Worm (Caenorhabditis elegans) whole organism, L1 larva: Measurements from ENCODE around the gene srlf-36.

Source experiments
- ceh-82 ChIP-seq, 3 experiments: fragments of 150-350 bp in 1 of 3; sonication (generic microtip) in 2 of 3; optimal IDR thresholded peaks; 2 replicates each; lab custom pipeline; 2014 to 2017; ENCODE audit warnings: missing biosample characterization in 3 of 3, missing genetic modification characterization in 3 of 3
- dpl-1 ChIP-seq, 3 experiments: fragments of 150-350 bp in 2 of 3; sonication (generic microtip) in 1 of 3; optimal IDR thresholded peaks; 2 replicates each; lab custom pipeline; 2014 to 2017; ENCODE audit warnings: missing biosample characterization in 3 of 3, missing genetic modification characterization in 3 of 3, missing genetic modification reagents in 3 of 3
- efl-3 ChIP-seq: fragments of 200-800 bp; sonication (Bioruptor generic); optimal IDR thresholded peaks from 2 replicates; lab custom pipeline; 2018; ENCODE audit warnings: mild to moderate bottlenecking, missing genetic modification characterization, missing compliant biosample characterization
- fkh-10 ChIP-seq: sonication (generic microtip); optimal IDR thresholded peaks from 2 replicates; lab custom pipeline; 2017; ENCODE audit warnings: missing biosample characterization, missing genetic modification reagents, missing genetic modification characterization
- fkh-8 ChIP-seq: sonication (generic microtip); optimal IDR thresholded peaks from 2 replicates; lab custom pipeline; 2016; ENCODE audit warnings: mild to moderate bottlenecking, missing genetic modification characterization, missing compliant biosample characterization
- nhr-11 ChIP-seq: fragments of 150-350 bp; optimal IDR thresholded peaks from 2 replicates; lab custom pipeline; 2014; ENCODE audit warnings: missing biosample characterization, missing genetic modification characterization
- nhr-76 ChIP-seq: sonication (generic microtip); optimal IDR thresholded peaks from 2 replicates; lab custom pipeline; 2017; ENCODE audit warnings: missing biosample characterization, missing genetic modification characterization
- unc-86 ChIP-seq: sonication (generic microtip); optimal IDR thresholded peaks from 2 replicates; lab custom pipeline; 2016; ENCODE audit warnings: missing genetic modification characterization, missing compliant biosample characterization
- zag-1 ChIP-seq: fragments of 150-350 bp; optimal IDR thresholded peaks from 2 replicates; lab custom pipeline; 2014; ENCODE audit warnings: missing biosample characterization, missing genetic modification characterization
- ztf-11 ChIP-seq, 2 experiments: sonication (generic microtip); optimal IDR thresholded peaks; 2 replicates each; lab custom pipeline; 2016 to 2017; ENCODE audit warnings: missing genetic modification characterization in 2 of 2, missing biosample characterization in 1 of 2, missing compliant biosample characterization in 1 of 2
- ztf-4 ChIP-seq: fragments of 150-350 bp; optimal IDR thresholded peaks from 2 replicates; lab custom pipeline; 2014; ENCODE audit warnings: missing biosample characterization, missing genetic modification characterization

DNA sequence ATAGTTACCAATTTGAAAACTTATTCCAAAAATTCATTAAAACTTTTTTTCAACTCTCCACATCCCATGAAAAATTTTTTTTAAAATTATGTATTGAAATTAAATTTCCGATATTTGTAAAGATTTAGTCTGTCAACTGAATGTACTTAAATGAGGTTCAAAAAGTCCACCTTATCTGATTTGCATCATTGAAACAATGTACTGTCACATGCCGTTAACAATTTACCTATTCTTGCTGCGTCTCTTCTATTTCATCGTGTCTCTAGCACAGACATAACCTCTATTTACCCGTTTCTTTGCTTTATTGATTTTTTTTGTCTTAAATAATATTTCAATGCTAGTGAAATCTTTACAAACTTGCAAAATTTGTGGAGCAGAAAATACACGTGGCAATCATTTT, 646 bp upstream of the srlf-36 start, which contains the start of gene nhr-90:
- TF ChIP-seq efl-3 (GFP tag; lab: Kevin White, UChicago), result no peak
- no peak for TF ChIP-seq fkh-8 (tag; lab: Kevin White, UChicago)
- TF ChIP-seq unc-86 (tag; lab: Kevin White, UChicago), result no peak
- no peak for TF ChIP-seq nhr-76 (tag; lab: Kevin White, UChicago)
- no peak for TF ChIP-seq nhr-11 (tag; lab: Kevin White, UChicago)
- TF ChIP-seq ztf-11 (tag; optimal IDR thresholded peaks at IDR 0.05; lab: Kevin White, UChicago), result no peak
- no peak for TF ChIP-seq ceh-82 (tag; optimal IDR thresholded peaks at IDR 0.05; lab: Kevin White, UChicago)
- TF ChIP-seq zag-1 (tag; lab: Kevin White, UChicago), result no peak
- no peak for TF ChIP-seq ztf-4
- TF ChIP-seq fkh-10 (GFP tag; lab: Kevin White, UChicago), result no peak
- TF ChIP-seq dpl-1 (GFP tag; optimal IDR thresholded peaks at IDR 0.05; lab: Kevin White, UChicago), result no peak
